Worm (Caenorhabditis elegans) whole organism, L4 larva: ENCODE measurements around the gene cdl-1.

ENCODE experiments used
- F10B5.3 ChIP-seq: sonication (generic microtip); optimal IDR thresholded peaks from 2 replicates; lab custom pipeline; 2016; ENCODE audit warnings: mild to moderate bottlenecking, missing genetic modification characterization, missing compliant biosample characterization
- F37D6.2 ChIP-seq: sonication (generic microtip); optimal IDR thresholded peaks from 2 replicates; lab custom pipeline; 2016; ENCODE audit warnings: mild to moderate bottlenecking, missing genetic modification characterization, missing compliant biosample characterization
- F44E2.7 ChIP-seq: fragments of 200-800 bp; sonication (Bioruptor generic); IDR thresholded peaks from 2 replicates; pipeline ENCODE4 v2.1.2; 2022; ENCODE audit warnings: missing genetic modification characterization, missing compliant biosample characterization
- T20F7.1 ChIP-seq: fragments of 200-800 bp; sonication (Bioruptor generic); optimal IDR thresholded peaks from 2 replicates; lab custom pipeline; 2018; ENCODE audit warnings: mild to moderate bottlenecking, missing genetic modification characterization, missing compliant biosample characterization
- Y105C5A.15 ChIP-seq: fragments of 200-800 bp; sonication (Bioruptor generic); IDR thresholded peaks from 2 replicates; pipeline ENCODE4 v1.3.6; 2022; ENCODE audit warnings: missing genetic modification characterization, missing compliant biosample characterization
- Y48G9A.11 ChIP-seq: fragments of 200-800 bp; sonication (Bioruptor generic); IDR thresholded peaks from 2 replicates; pipeline ENCODE4 v1.3.6; 2022; ENCODE audit warnings: missing genetic modification reagents, missing genetic modification characterization, missing compliant biosample characterization
- Y5F2A.4 ChIP-seq: fragments of 200-800 bp; sonication (Bioruptor generic); optimal IDR thresholded peaks from 2 replicates; lab custom pipeline; 2018; ENCODE audit warnings: mild to moderate bottlenecking, missing genetic modification characterization, missing compliant biosample characterization
- ZK546.5 ChIP-seq, 2 experiments: sonication (generic microtip); optimal IDR thresholded peaks; 2 replicates each; lab custom pipeline; 2017; ENCODE audit warnings: missing biosample characterization in 2 of 2, missing genetic modification characterization in 2 of 2
- arid-1 ChIP-seq: fragments of 200-800 bp; sonication (Bioruptor generic); conservative IDR thresholded peaks from 2 replicates; pipeline ENCODE4 v1.3.6; 2022; ENCODE audit warnings: missing genetic modification reagents, missing genetic modification characterization, missing compliant biosample characterization
- ceh-20 ChIP-seq: fragments of 200-800 bp; sonication (Bioruptor generic); IDR thresholded peaks from 2 replicates; pipeline ENCODE4 v1.3.6; 2022; ENCODE audit warnings: missing genetic modification reagents, missing genetic modification characterization, missing compliant biosample characterization
- ceh-32 ChIP-seq: sonication (generic microtip); optimal IDR thresholded peaks from 2 replicates; lab custom pipeline; 2016; ENCODE audit warnings: mild to moderate bottlenecking, missing genetic modification characterization, missing compliant biosample characterization; ENCODE audit not compliant: poor library complexity
- ceh-82 ChIP-seq: sonication (generic microtip); optimal IDR thresholded peaks from 2 replicates; lab custom pipeline; 2017; ENCODE audit warnings: missing biosample characterization, missing genetic modification characterization
- ces-1 ChIP-seq: fragments of 150-350 bp; sonication (generic microtip); optimal IDR thresholded peaks from 4 replicates; lab custom pipeline; 2014; ENCODE audit warnings: missing biosample characterization, missing genetic modification reagents, missing genetic modification characterization
- daf-16 ChIP-seq, 3 experiments: sonication (generic microtip); optimal IDR thresholded peaks; 2 replicates each; lab custom pipeline; 2016 to 2017; ENCODE audit warnings: missing genetic modification characterization in 3 of 3, missing genetic modification reagents in 3 of 3, mild to moderate bottlenecking in 2 of 3, missing compliant biosample characterization in 2 of 3, missing biosample characterization in 1 of 3, moderate library complexity in 1 of 3
- daf-8 ChIP-seq: fragments of 200-800 bp; sonication (Bioruptor generic); IDR thresholded peaks from 2 replicates; pipeline ENCODE4 v1.3.6; 2022; ENCODE audit warnings: missing genetic modification characterization, missing compliant biosample characterization
- dmd-8 ChIP-seq: fragments of 200-800 bp; sonication (Bioruptor generic); IDR thresholded peaks from 2 replicates; pipeline ENCODE4 v1.3.6; 2022; ENCODE audit warnings: missing genetic modification characterization, missing compliant biosample characterization
- egl-27 ChIP-seq: sonication (generic microtip); optimal IDR thresholded peaks from 3 replicates; lab custom pipeline; 2017; ENCODE audit warnings: missing biosample characterization, missing genetic modification reagents, missing genetic modification characterization
- egl-43 ChIP-seq: fragments of 200-800 bp; sonication (Bioruptor generic); IDR thresholded peaks from 2 replicates; pipeline ENCODE4 v1.3.6; 2022; ENCODE audit warnings: missing genetic modification reagents, missing genetic modification characterization, missing compliant biosample characterization
- fos-1 ChIP-seq: fragments of 150-350 bp; optimal IDR thresholded peaks from 2 replicates; lab custom pipeline; 2014; ENCODE audit warnings: missing biosample characterization, missing genetic modification characterization
- gei-8 ChIP-seq: fragments of 200-800 bp; sonication (Bioruptor generic); optimal IDR thresholded peaks from 2 replicates; lab custom pipeline; 2018; ENCODE audit warnings: mild to moderate bottlenecking, missing genetic modification characterization, missing compliant biosample characterization
- hmg-1.1 ChIP-seq: fragments of 200-800 bp; sonication (Bioruptor generic); IDR thresholded peaks from 2 replicates; pipeline ENCODE4 v1.3.6; 2022; ENCODE audit warnings: missing genetic modification reagents, missing genetic modification characterization, missing compliant biosample characterization
- lim-7 ChIP-seq: fragments of 200-800 bp; sonication (Bioruptor generic); IDR thresholded peaks from 2 replicates; pipeline ENCODE4 v1.3.6; 2022; ENCODE audit warnings: missing genetic modification characterization, missing compliant biosample characterization
- lin-1 ChIP-seq: fragments of 200-800 bp; sonication (Bioruptor generic); IDR thresholded peaks from 2 replicates; pipeline ENCODE4 v1.3.6; 2022; ENCODE audit warnings: missing genetic modification reagents, missing genetic modification characterization, missing compliant biosample characterization
- lin-15B ChIP-seq: fragments of 150-350 bp; sonication (generic microtip); optimal IDR thresholded peaks from 3 replicates; lab custom pipeline; 2014; ENCODE audit warnings: missing biosample characterization, missing genetic modification characterization
- lin-38 ChIP-seq: fragments of 200-800 bp; sonication (Bioruptor generic); IDR thresholded peaks from 2 replicates; pipeline ENCODE4 v1.3.6; 2022; ENCODE audit warnings: missing genetic modification reagents, missing genetic modification characterization, missing compliant biosample characterization
- lir-3 ChIP-seq: sonication (generic microtip); optimal IDR thresholded peaks from 2 replicates; lab custom pipeline; 2016; ENCODE audit warnings: mild to moderate bottlenecking, missing genetic modification characterization, missing compliant biosample characterization
- madf-5 ChIP-seq, 2 experiments: fragments of 200-800 bp; sonication (Bioruptor generic); IDR thresholded peaks; 2 replicates each; pipeline ENCODE4 v1.3.6; 2022; ENCODE audit warnings: missing compliant biosample characterization in 2 of 2, missing genetic modification characterization in 2 of 2
- mxl-2 ChIP-seq: fragments of 200-800 bp; sonication (Bioruptor generic); conservative IDR thresholded peaks from 2 replicates; pipeline ENCODE4 v1.3.6; 2022; ENCODE audit warnings: missing genetic modification reagents, missing genetic modification characterization, missing compliant biosample characterization
- mxl-3 ChIP-seq: fragments of 200-800 bp; sonication (Bioruptor generic); optimal IDR thresholded peaks from 2 replicates; lab custom pipeline; 2018; ENCODE audit warnings: mild to moderate bottlenecking, missing genetic modification characterization, missing compliant biosample characterization
- nhr-10 ChIP-seq: fragments of 150-350 bp; optimal IDR thresholded peaks from 2 replicates; lab custom pipeline; 2014; ENCODE audit warnings: missing biosample characterization, missing genetic modification characterization
- nhr-102 ChIP-seq: sonication (generic microtip); optimal IDR thresholded peaks from 2 replicates; lab custom pipeline; 2016; ENCODE audit warnings: mild to moderate bottlenecking, missing genetic modification characterization, moderate library complexity, missing compliant biosample characterization
- nhr-25 ChIP-seq: sonication (generic microtip); optimal IDR thresholded peaks from 2 replicates; lab custom pipeline; 2017; ENCODE audit warnings: missing genetic modification characterization, mild to moderate bottlenecking, missing compliant biosample characterization, antibody characterized with exemption, moderate library complexity, borderline replicate concordance; ENCODE audit not compliant: insufficient read depth
- nhr-28 ChIP-seq: fragments of 150-350 bp; optimal IDR thresholded peaks from 2 replicates; lab custom pipeline; 2014; ENCODE audit warnings: missing biosample characterization, missing genetic modification characterization
- nhr-42 ChIP-seq: fragments of 200-800 bp; sonication (Bioruptor generic); IDR thresholded peaks from 2 replicates; pipeline ENCODE4 v1.3.6; 2022; ENCODE audit warnings: missing genetic modification characterization, missing compliant biosample characterization
- nhr-48 ChIP-seq: sonication (generic microtip); optimal IDR thresholded peaks from 2 replicates; lab custom pipeline; 2016; ENCODE audit warnings: mild to moderate bottlenecking, missing genetic modification characterization, missing compliant biosample characterization
- nhr-6 ChIP-seq: fragments of 150-350 bp; optimal IDR thresholded peaks from 2 replicates; lab custom pipeline; 2014; ENCODE audit warnings: missing biosample characterization, missing genetic modification characterization
- nhr-76 ChIP-seq: fragments of 150-350 bp; optimal IDR thresholded peaks from 2 replicates; lab custom pipeline; 2014; ENCODE audit warnings: missing biosample characterization, missing genetic modification characterization
- rbr-2 ChIP-seq: sonication (generic microtip); optimal IDR thresholded peaks from 2 replicates; lab custom pipeline; 2016; ENCODE audit warnings: missing genotype, missing genetic modification characterization, missing compliant biosample characterization
- sdz-12 ChIP-seq: fragments of 200-800 bp; sonication (Bioruptor generic); optimal IDR thresholded peaks from 2 replicates; lab custom pipeline; 2018; ENCODE audit warnings: mild to moderate bottlenecking, missing genetic modification characterization, missing compliant biosample characterization
- set-16 ChIP-seq: fragments of 200-800 bp; sonication (Bioruptor generic); IDR thresholded peaks from 2 replicates; pipeline ENCODE4 v1.3.6; 2022; ENCODE audit warnings: missing genetic modification reagents, missing genetic modification characterization, missing compliant biosample characterization
- tag-97 ChIP-seq: fragments of 200-800 bp; sonication (Bioruptor generic); IDR thresholded peaks from 2 replicates; pipeline ENCODE4 v1.3.6; 2022; ENCODE audit warnings: missing genetic modification characterization, missing compliant biosample characterization
- unc-130 ChIP-seq: sonication (generic microtip); optimal IDR thresholded peaks from 2 replicates; lab custom pipeline; 2016; ENCODE audit warnings: missing genetic modification reagents, missing genetic modification characterization, missing compliant biosample characterization
- unc-39 ChIP-seq: sonication (generic microtip); optimal IDR thresholded peaks from 2 replicates; lab custom pipeline; 2017; ENCODE audit warnings: missing biosample characterization, missing genetic modification characterization
- unc-62 ChIP-seq, 3 experiments: fragments of 150-350 bp in 1 of 3; sonication (generic microtip); optimal IDR thresholded peaks in 2 of 3; peaks in 1 of 3; 1 replicate in 1 of 3; 2 replicates in 2 of 3; lab custom pipeline; 2014 to 2017; ENCODE audit warnings: missing biosample characterization in 3 of 3, missing genetic modification characterization in 3 of 3, missing genetic modification reagents in 3 of 3, missing genotype in 1 of 3
- zag-1 ChIP-seq: fragments of 150-350 bp; optimal IDR thresholded peaks from 2 replicates; lab custom pipeline; 2014; ENCODE audit warnings: missing biosample characterization, missing genetic modification characterization
- zip-2 ChIP-seq: fragments of 150-350 bp; optimal IDR thresholded peaks from 2 replicates; lab custom pipeline; 2014; ENCODE audit warnings: missing biosample characterization, missing genetic modification characterization
- ztf-11 ChIP-seq: fragments of 150-350 bp; optimal IDR thresholded peaks from 2 replicates; lab custom pipeline; 2014; ENCODE audit warnings: missing biosample characterization, missing genetic modification characterization
- ztf-7 ChIP-seq: fragments of 150-350 bp; optimal IDR thresholded peaks from 2 replicates; lab custom pipeline; 2014; ENCODE audit warnings: missing biosample characterization, missing genetic modification characterization

cdl-1 gene

ce11 chrII:10796194-10796593 lies 10.9 kb downstream of the cdl-1 start, which contains the start of gene set-14:
set-14 (minus strand) TSS chrII:10796294.
- TF ChIP-seq nhr-76 (tag; lab: Kevin White, UChicago): no peak
- no peak for TF ChIP-seq rbr-2 (tag; lab: Kevin White, UChicago)
- no peak for TF ChIP-seq daf-16 (GFP tag; optimal IDR thresholded peaks at IDR 0.05; lab: Kevin White, UChicago)
- no peak for TF ChIP-seq daf-16 (tag; optimal IDR thresholded peaks at IDR 0.05; lab: Kevin White, UChicago)
- no peak for TF ChIP-seq nhr-102 (tag; lab: Kevin White, UChicago)
- no peak for TF ChIP-seq dmd-8 (GFP tag; lab: Robert Waterston, UW)
- TF ChIP-seq Y5F2A.4: no peak
- TF ChIP-seq set-16 (GFP tag; lab: Robert Waterston, UW): no peak
- TF ChIP-seq zip-2 (tag; lab: Kevin White, UChicago): no peak
- TF ChIP-seq gei-8 (GFP tag; lab: Kevin White, UChicago): no peak

- TF ChIP-seq ztf-7 (tag; lab: Kevin White, UChicago): no peak
- TF ChIP-seq Y105C5A.15: no peak
- no peak for TF ChIP-seq nhr-10 (tag; lab: Kevin White, UChicago)
- TF ChIP-seq nhr-42 (GFP tag; lab: Robert Waterston, UW): no peak
- TF ChIP-seq lir-3 (tag; lab: Kevin White, UChicago): no peak
- no peak for TF ChIP-seq lin-1
- no peak for TF ChIP-seq egl-27 (tag; lab: Kevin White, UChicago)
- TF ChIP-seq nhr-28 (tag; lab: Kevin White, UChicago): no peak
- no peak for TF ChIP-seq daf-8
- no peak for TF ChIP-seq daf-16 (GFP tag; optimal IDR thresholded peaks at IDR 0.05; lab: Kevin White, UChicago)
- no peak for TF ChIP-seq daf-16 (tag; optimal IDR thresholded peaks at IDR 0.05; lab: Kevin White, UChicago)
- no peak for TF ChIP-seq Y48G9A.11
- TF ChIP-seq mxl-2: no peak
- TF ChIP-seq ces-1 (GFP tag; lab: Kevin White, UChicago): no peak
- TF ChIP-seq fos-1 (tag; lab: Kevin White, UChicago): no peak
- TF ChIP-seq dmd-8 (GFP tag; lab: Robert Waterston, UW): no peak
- TF ChIP-seq ZK546.5 (tag; optimal IDR thresholded peaks at IDR 0.05; lab: Kevin White, UChicago): no peak
- TF ChIP-seq mxl-3 (GFP tag; lab: Kevin White, UChicago): no peak
- TF ChIP-seq unc-62 (GFP tag; optimal IDR thresholded peaks at IDR 0.05 in 1 of 2; lab: Kevin White, UChicago): no peak
- TF ChIP-seq unc-62 (tag; optimal IDR thresholded peaks at IDR 0.05; lab: Kevin White, UChicago): no peak
- TF ChIP-seq ceh-20 (GFP tag; lab: Robert Waterston, UW): no peak
- no peak for TF ChIP-seq madf-5 (GFP tag; IDR thresholded peaks at IDR 0.05; lab: Robert Waterston, UW)
- no peak for TF ChIP-seq F10B5.3 (tag; lab: Kevin White, UChicago)
- no peak for TF ChIP-seq rbr-2 (tag; lab: Kevin White, UChicago)
- TF ChIP-seq zag-1: no peak
- TF ChIP-seq unc-130 (GFP tag; lab: Kevin White, UChicago): no peak
- no peak for TF ChIP-seq F44E2.7 (GFP tag; lab: Robert Waterston, UW)
- TF ChIP-seq nhr-6: peak; percentile 32
- TF ChIP-seq Y5F2A.4: no peak
- no peak for TF ChIP-seq arid-1
- peak; percentile 54; the same call in 1 of the 2 replicates for TF ChIP-seq hmg-1.1 (GFP tag; lab: Robert Waterston, UW)
- no peak for TF ChIP-seq tag-97 (GFP tag; lab: Robert Waterston, UW)
- no peak for TF ChIP-seq sdz-12 (GFP tag; lab: Kevin White, UChicago)
- TF ChIP-seq nhr-25 (tag; lab: Kevin White, UChicago): no peak
- no peak for TF ChIP-seq ceh-32 (tag; lab: Kevin White, UChicago)
- TF ChIP-seq lin-38 (GFP tag; lab: Robert Waterston, UW): peak; percentile 74
- no peak for TF ChIP-seq lin-15B (tag; lab: Kevin White, UChicago)
- TF ChIP-seq nhr-48 (tag; lab: Kevin White, UChicago): no peak
- no peak for TF ChIP-seq ceh-82 (tag; lab: Kevin White, UChicago)
- TF ChIP-seq unc-39: no peak
- TF ChIP-seq ztf-11 (tag; lab: Kevin White, UChicago): no peak
- TF ChIP-seq lim-7 (GFP tag; lab: Robert Waterston, UW): no peak
- peak; percentile 63 for TF ChIP-seq T20F7.1 (GFP tag; lab: Kevin White, UChicago)
- no peak for TF ChIP-seq F37D6.2 (tag; lab: Kevin White, UChicago)
- no peak for TF ChIP-seq egl-43 (GFP tag; lab: Robert Waterston, UW)
Observed at ce11 chrII:10798429-10798893, 13.2 kb downstream of the cdl-1 start, which contains the start of gene npp-19. npp-19 (minus strand) TSS chrII:10798479.
